Worm (Caenorhabditis elegans): ENCODE measurements around the gene Y54G2A.11.
A peak's percentile ranks its signal among the peaks of the same experiment; 100 is the strongest.

The Y54G2A.11 gene

ce11 chrIV:2771692-2772091 is at the start of gene Y54G2A.11:
TSS of gene Y54G2A.11 (minus strand) at chrIV:2771792.
- TF ChIP-seq Y5F2A.4 (GFP tag; optimal IDR thresholded peaks at IDR 0.05) (no peak), lin-39 (tag; optimal IDR thresholded peaks at IDR 0.05) (no peak), snpc-1.2 (GFP tag; IDR thresholded peaks at IDR 0.05) (no peak)

- TF ChIP-seq nhr-11 (tag; optimal IDR thresholded peaks at IDR 0.05) (no peak), ctbp-1 (GFP tag; IDR thresholded peaks at IDR 0.05) (no peak), madf-9 (GFP tag; conservative IDR thresholded peaks at IDR 0.05) (no peak), Y105C5A.15 (GFP tag; IDR thresholded peaks at IDR 0.05) (no peak), rbr-2 (tag; optimal IDR thresholded peaks at IDR 0.05) (no peak), zag-1 (tag; optimal IDR thresholded peaks at IDR 0.05) (no peak), set-16 (GFP tag; IDR thresholded peaks at IDR 0.05) (no peak), ceh-82 (tag; optimal IDR thresholded peaks at IDR 0.05) (no peak), zfp-2 (tag; optimal IDR thresholded peaks at IDR 0.05) (no peak), Y48G9A.11 (GFP tag; IDR thresholded peaks at IDR 0.05) (no peak), lim-7 (GFP tag; IDR thresholded peaks at IDR 0.05) (no peak), daf-16 (GFP tag; optimal IDR thresholded peaks at IDR 0.05) (no peak), daf-16 (tag; optimal IDR thresholded peaks at IDR 0.05) (no peak), ama-1 (optimal IDR thresholded peaks at IDR 0.05) (no peak), hif-1 (tag; optimal IDR thresholded peaks at IDR 0.05) (no peak), ZK337.2 (GFP tag; IDR thresholded peaks at IDR 0.05) (no peak), php-3 (GFP tag; IDR thresholded peaks at IDR 0.05) (no peak), dmd-8 (GFP tag; IDR thresholded peaks at IDR 0.05) (no peak), dmd-9 (GFP tag; IDR thresholded peaks at IDR 0.05) (no peak), lsy-2 (tag; optimal IDR thresholded peaks at IDR 0.05) (no peak)
Observed at ce11 chrIV:2820408-2820807, 48.8 kb upstream of the Y54G2A.11 start, which contains the start of gene Y54G2A.37. TSS of gene Y54G2A.37 (plus strand) at chrIV:2820708.

- no peak for TF ChIP-seq nhr-111 (GFP tag; optimal IDR thresholded peaks at IDR 0.05)
- no peak for TF ChIP-seq hlh-11 (tag; optimal IDR thresholded peaks at IDR 0.05)
- TF ChIP-seq Y5F2A.4 (GFP tag; optimal IDR thresholded peaks at IDR 0.05) = no peak
- no peak for TF ChIP-seq nhr-237 (tag; optimal IDR thresholded peaks at IDR 0.05)
- TF ChIP-seq nhr-41 (GFP tag; IDR thresholded peaks at IDR 0.05) = no peak
- no peak for TF ChIP-seq lin-15B (tag; optimal IDR thresholded peaks at IDR 0.05)
- no peak for TF ChIP-seq F26F4.8 (GFP tag; conservative IDR thresholded peaks at IDR 0.05)
- no peak for TF ChIP-seq lin-13 (GFP tag; optimal IDR thresholded peaks at IDR 0.05)
- no peak for TF ChIP-seq zip-2 (tag; optimal IDR thresholded peaks at IDR 0.05)
- no peak for TF ChIP-seq fkh-10 (GFP tag; optimal IDR thresholded peaks at IDR 0.05)
- no peak for TF ChIP-seq hlh-30 (tag; optimal IDR thresholded peaks at IDR 0.05; ENCODE audit: insufficient read depth)
- TF ChIP-seq Y105C5A.15 (GFP tag; IDR thresholded peaks at IDR 0.05) = no peak
Observed at ce11 chrIV:2819633-2820032, 48.0 kb upstream of the Y54G2A.11 start, which contains the start of gene Y54G2A.13. TSS of gene Y54G2A.13 (minus strand) at chrIV:2819733.

- TF ChIP-seq php-3 (GFP tag; IDR thresholded peaks at IDR 0.05) (no peak), R02D3.7 (tag; optimal IDR thresholded peaks at IDR 0.05) (no peak), set-16 (GFP tag; IDR thresholded peaks at IDR 0.05) (peak; percentile 82), aha-1 (tag) (peak; percentile 24), attf-4 (tag; optimal IDR thresholded peaks at IDR 0.05) (no peak), spr-1 (tag; optimal IDR thresholded peaks at IDR 0.05) (no peak), madf-9 (GFP tag; conservative IDR thresholded peaks at IDR 0.05) (0 out of 2 replicates have a peak, but pooled peaks have one; percentile 23)
Observed at ce11 chrIV:2817038-2817437, 45.4 kb upstream of the Y54G2A.11 start.
